Worm (Caenorhabditis elegans): ENCODE results near the gene W06G6.2.

Gene W06G6.2

ce11 chrV:16598437-16598836 is 30.7 kb upstream of the W06G6.2 start (continued):
- no peak for TF ChIP-seq Y116A8C.19 (tag; optimal IDR thresholded peaks at IDR 0.05; ENCODE audit: borderline replicate concordance)
- no peak for TF ChIP-seq ama-1 (optimal IDR thresholded peaks at IDR 0.05)
- TF ChIP-seq blmp-1 (tag; optimal IDR thresholded peaks at IDR 0.05), result no peak
- TF ChIP-seq dsc-1 (tag; optimal IDR thresholded peaks at IDR 0.05), result peak; percentile 84
- no peak for TF ChIP-seq pag-3 (tag; optimal IDR thresholded peaks at IDR 0.05; ENCODE audit: borderline replicate concordance, insufficient read depth)
- no peak for TF ChIP-seq fos-1 (tag; optimal IDR thresholded peaks at IDR 0.05)
- no peak for TF ChIP-seq elt-3 (tag; optimal IDR thresholded peaks at IDR 0.05)
- TF ChIP-seq lin-14 (GFP tag; optimal IDR thresholded peaks at IDR 0.05), result peak; percentile 43
- no peak for TF ChIP-seq lir-3 (tag; optimal IDR thresholded peaks at IDR 0.05; ENCODE audit: poor library complexity)
- no peak for TF ChIP-seq ceh-90 (tag; optimal IDR thresholded peaks at IDR 0.05)
- peak; percentile 73 for TF ChIP-seq fkh-4 (tag; optimal IDR thresholded peaks at IDR 0.05; ENCODE audit: borderline replicate concordance)
- TF ChIP-seq nhr-19 (GFP tag; conservative IDR thresholded peaks at IDR 0.05), result peak; percentile 66
- TF ChIP-seq nhr-85 (tag), result no peak
- no peak for TF ChIP-seq unc-130 (tag; optimal IDR thresholded peaks at IDR 0.05)
- TF ChIP-seq tlp-1 (tag; optimal IDR thresholded peaks at IDR 0.05), result no peak
- TF ChIP-seq snu-23 (GFP tag; optimal IDR thresholded peaks at IDR 0.05), result peak; percentile 27

ce11 chrV:16599835-16600234 is 29.3 kb upstream of the W06G6.2 start:
- peak; percentile 10 for TF ChIP-seq dsc-1 (tag; optimal IDR thresholded peaks at IDR 0.05)
- no peak for TF ChIP-seq hlh-4 (tag; optimal IDR thresholded peaks at IDR 0.05)

DNA sequence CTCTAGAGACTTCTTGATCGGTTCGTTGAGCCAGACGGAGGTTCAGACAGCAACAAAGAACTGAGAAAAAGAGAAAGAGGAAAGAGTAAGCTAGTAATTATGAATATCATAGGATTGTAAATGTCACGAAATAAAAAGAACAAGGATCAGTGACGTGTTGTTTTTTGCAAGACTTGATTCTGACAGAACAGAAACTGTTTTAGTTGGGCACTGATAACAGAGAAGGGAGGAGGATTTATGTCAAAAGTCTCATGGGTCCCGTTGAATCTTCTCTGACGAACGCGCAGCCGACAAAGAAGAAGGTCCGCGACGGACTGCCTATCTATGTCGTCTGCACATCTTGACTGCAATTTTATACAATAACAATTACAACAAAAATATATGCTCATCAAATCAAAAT is 28.5 kb upstream of the W06G6.2 start, which contains the start of gene T03E6.9:
T03E6.9 (minus strand) TSS at position 101 of the 400 bp plus-strand sequence.
- no peak for TF ChIP-seq hpl-2 (GFP tag; optimal IDR thresholded peaks at IDR 0.05)
- TF ChIP-seq unc-98 (GFP tag; IDR thresholded peaks at IDR 0.05), result no peak
- TF ChIP-seq xbp-1 (tag; optimal IDR thresholded peaks at IDR 0.05), result no peak
- no peak for TF ChIP-seq nhr-28 (tag; optimal IDR thresholded peaks at IDR 0.05)
- TF ChIP-seq rnt-1 (tag; optimal IDR thresholded peaks at IDR 0.05), result no peak
- no peak for TF ChIP-seq egl-13 (tag; optimal IDR thresholded peaks at IDR 0.05)
- TF ChIP-seq nhr-76 (tag; optimal IDR thresholded peaks at IDR 0.05), result no peak
- no peak for TF ChIP-seq dpl-1 (GFP tag; optimal IDR thresholded peaks at IDR 0.05)
- no peak for TF ChIP-seq tbx-2 (tag; optimal IDR thresholded peaks at IDR 0.05)
- TF ChIP-seq lin-13 (GFP tag; optimal IDR thresholded peaks at IDR 0.05), result no peak
- TF ChIP-seq efl-1 (optimal IDR thresholded peaks at IDR 0.05), result no peak
- no peak for TF ChIP-seq efl-1 (GFP tag; optimal IDR thresholded peaks at IDR 0.05 in 1 of 2)
- no peak for TF ChIP-seq nhr-84 (tag; optimal IDR thresholded peaks at IDR 0.05)
- no peak for TF ChIP-seq unc-30 (tag; optimal IDR thresholded peaks at IDR 0.05)
- TF ChIP-seq nhr-19 (GFP tag; conservative IDR thresholded peaks at IDR 0.05), result no peak
- TF ChIP-seq isw-1 (GFP tag; IDR thresholded peaks at IDR 0.05), result no peak
- no peak for TF ChIP-seq skn-1 (tag; optimal IDR thresholded peaks at IDR 0.05)
- TF ChIP-seq nhr-71 (tag; optimal IDR thresholded peaks at IDR 0.05), result no peak

- TF ChIP-seq efl-1 (optimal IDR thresholded peaks at IDR 0.05), result no peak
- peak in 1 of 2 experiments; percentile 3 for TF ChIP-seq efl-1 (GFP tag; optimal IDR thresholded peaks at IDR 0.05 in 1 of 2)
- no peak for TF ChIP-seq xbp-1 (tag; optimal IDR thresholded peaks at IDR 0.05)
- no peak for TF ChIP-seq fos-1 (tag; optimal IDR thresholded peaks at IDR 0.05)
Measured at ce11 chrV:16603102-16603501, 26.0 kb upstream of the W06G6.2 start, which contains the start of gene T03E6.8. TSS of gene T03E6.8 (minus strand) at chrV:16603202.

DNA sequence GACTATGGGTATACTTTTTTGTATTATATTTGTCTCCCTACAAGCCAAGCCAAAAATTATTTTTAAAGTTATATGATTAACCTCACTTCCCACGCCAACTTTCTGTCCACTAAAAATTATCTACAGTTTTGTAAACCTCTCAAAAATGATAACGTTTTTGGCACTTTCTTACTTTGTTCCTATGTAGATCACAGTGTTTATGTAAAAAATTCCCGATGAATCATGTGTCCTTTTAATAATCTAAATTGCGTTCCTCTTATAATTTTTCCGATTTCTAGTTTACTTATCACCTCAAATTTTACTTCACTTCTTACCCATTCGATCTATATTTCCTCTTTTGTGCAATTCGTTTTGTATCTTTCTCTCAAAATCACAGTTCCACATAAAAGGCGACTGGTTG is 24.8 kb upstream of the W06G6.2 start:
- TF ChIP-seq mef-2 (tag; optimal IDR thresholded peaks at IDR 0.05) (no peak), efl-1 (optimal IDR thresholded peaks at IDR 0.05) (no peak), efl-1 (GFP tag; optimal IDR thresholded peaks at IDR 0.05 in 1 of 2) (no peak), hlh-17 (GFP tag; optimal IDR thresholded peaks at IDR 0.05; ENCODE audit: borderline replicate concordance) (no peak), dsc-1 (tag; optimal IDR thresholded peaks at IDR 0.05) (no peak), ztf-11 (tag; optimal IDR thresholded peaks at IDR 0.05) (no peak), egl-27 (tag; optimal IDR thresholded peaks at IDR 0.05) (no peak), lsy-2 (tag; optimal IDR thresholded peaks at IDR 0.05) (no peak), ces-1 (GFP tag; optimal IDR thresholded peaks at IDR 0.05) (no peak), ceh-82 (tag; optimal IDR thresholded peaks at IDR 0.05) (no peak), unc-62 (GFP tag; optimal IDR thresholded peaks at IDR 0.05) (no peak), tbx-2 (tag; optimal IDR thresholded peaks at IDR 0.05) (no peak), mab-9 (GFP tag; IDR thresholded peaks at IDR 0.05) (no peak), mdl-1 (tag; optimal IDR thresholded peaks at IDR 0.05) (no peak), dpl-1 (GFP tag; optimal IDR thresholded peaks at IDR 0.05) (no peak), hlh-4 (tag; optimal IDR thresholded peaks at IDR 0.05) (no peak), ztf-4 (tag; optimal IDR thresholded peaks at IDR 0.05) (no peak)

Measured in whole organism, L1 larva.